Fruit fly (Drosophila melanogaster) whole organism, embryonic: ENCODE measurements around the gene Scox.
A peak's percentile ranks its signal among the peaks of the same experiment; 100 is the strongest.

ENCODE experiments used
- Abd-B ChIP-seq: fragments of 200-800 bp; sonication (Bioruptor generic); optimal IDR thresholded peaks from 2 replicates; lab custom pipeline; 2018; ENCODE audit warnings: missing biosample characterization, mild to moderate bottlenecking, missing genetic modification characterization, moderate library complexity
- B-H2 ChIP-seq: fragments of 200-800 bp; sonication (Bioruptor generic); optimal IDR thresholded peaks from 2 replicates; lab custom pipeline; 2018; ENCODE audit warnings: missing biosample characterization, mild to moderate bottlenecking, missing genetic modification characterization
- Bgb ChIP-seq: fragments of 200-800 bp; sonication (Bioruptor generic); IDR thresholded peaks from 2 replicates; pipeline ENCODE4 v1.3.6; 2022; ENCODE audit warnings: missing biosample characterization, missing genetic modification characterization; ENCODE audit not compliant: partially characterized antibody
- CG10959 ChIP-seq: fragments of 200-800 bp; sonication (Bioruptor generic); IDR thresholded peaks from 2 replicates; pipeline ENCODE4 v1.3.6; 2022; ENCODE audit warnings: missing biosample characterization, missing genetic modification characterization
- CG12155 ChIP-seq: fragments of 200-800 bp; sonication (Bioruptor generic); optimal IDR thresholded peaks from 3 replicates; lab custom pipeline; 2016; ENCODE audit warnings: missing biosample characterization, missing genetic modification characterization
- CG13296 ChIP-seq: fragments of 200-800 bp; sonication (Bioruptor generic); optimal IDR thresholded peaks from 3 replicates; lab custom pipeline; 2018; ENCODE audit warnings: missing biosample characterization, mild to moderate bottlenecking, missing genetic modification characterization
- CG13894 ChIP-seq: fragments of 200-800 bp; sonication (Bioruptor generic); optimal IDR thresholded peaks from 3 replicates; lab custom pipeline; 2018; ENCODE audit warnings: missing biosample characterization, mild to moderate bottlenecking, missing genetic modification characterization, moderate library complexity
- CG14014 ChIP-seq: fragments of 200-800 bp; sonication (Bioruptor generic); IDR thresholded peaks from 2 replicates; pipeline ENCODE4 v1.3.6; 2022; ENCODE audit warnings: missing biosample characterization, missing genetic modification characterization
- CG14050 ChIP-seq: fragments of 200-800 bp; sonication (Bioruptor generic); IDR thresholded peaks from 3 replicates; pipeline ENCODE4 v1.3.6; 2022; ENCODE audit warnings: missing biosample characterization, missing genetic modification characterization
- CG14667 ChIP-seq: fragments of 200-800 bp; sonication (Bioruptor generic); IDR thresholded peaks from 2 replicates; pipeline ENCODE4 v1.3.6; 2022; ENCODE audit warnings: missing biosample characterization, missing genetic modification characterization
- CG15601 ChIP-seq: fragments of 200-800 bp; sonication (Bioruptor generic); optimal IDR thresholded peaks from 3 replicates; lab custom pipeline; 2019; ENCODE audit warnings: missing biosample characterization, mild to moderate bottlenecking, missing genetic modification characterization, moderate library complexity
- CG2120 ChIP-seq: fragments of 200-800 bp; sonication (Bioruptor generic); optimal IDR thresholded peaks from 3 replicates; lab custom pipeline; 2016; ENCODE audit warnings: missing biosample characterization, missing genetic modification characterization
- CG31365 ChIP-seq: fragments of 200-800 bp; sonication (Bioruptor generic); optimal IDR thresholded peaks from 2 replicates; lab custom pipeline; 2018; ENCODE audit warnings: missing biosample characterization, mild to moderate bottlenecking, missing genetic modification characterization
- CG4707 ChIP-seq: fragments of 200-800 bp; sonication (Bioruptor generic); optimal IDR thresholded peaks from 2 replicates; lab custom pipeline; 2018; ENCODE audit warnings: missing biosample characterization, mild to moderate bottlenecking, missing genetic modification characterization, moderate library complexity
- CG6791 ChIP-seq: fragments of 200-800 bp; sonication (Bioruptor generic); IDR thresholded peaks from 3 replicates; pipeline ENCODE4 v1.3.6; 2022; ENCODE audit warnings: missing biosample characterization, missing genetic modification characterization; ENCODE audit not compliant: partially characterized antibody
- CG7987 ChIP-seq: fragments of 200-800 bp; sonication (Bioruptor generic); optimal IDR thresholded peaks from 2 replicates; lab custom pipeline; 2018; ENCODE audit warnings: missing biosample characterization, mild to moderate bottlenecking, missing genetic modification characterization, moderate library complexity
- CG8478 ChIP-seq: fragments of >200 bp; optimal IDR thresholded peaks from 2 replicates; lab custom pipeline; 2018
- Chrac-16 ChIP-seq: fragments of 200-800 bp; sonication (Bioruptor generic); optimal IDR thresholded peaks from 3 replicates; lab custom pipeline; 2016; ENCODE audit warnings: missing biosample characterization, missing genetic modification characterization
- Drgx ChIP-seq: fragments of 200-800 bp; sonication (Bioruptor generic); IDR thresholded peaks from 2 replicates; pipeline ENCODE4 v1.3.6; 2022; ENCODE audit warnings: missing biosample characterization, missing genetic modification characterization
- Eip74EF ChIP-seq, 2 experiments: fragments of 200-800 bp in 1 of 2; fragments of >200 bp in 1 of 2; sonication (Bioruptor generic) in 1 of 2; optimal IDR thresholded peaks; 2 replicates each; lab custom pipeline; 2017 to 2019; ENCODE audit warnings: missing biosample characterization in 2 of 2, missing genetic modification characterization in 2 of 2, mild to moderate bottlenecking in 1 of 2, moderate library complexity in 1 of 2
- Hr3 ChIP-seq: fragments of 200-800 bp; sonication (Bioruptor generic); optimal IDR thresholded peaks from 3 replicates; lab custom pipeline; 2016; ENCODE audit warnings: missing biosample characterization, missing genetic modification characterization
- Optix ChIP-seq: fragments of 200-800 bp; sonication (Bioruptor generic); IDR thresholded peaks from 3 replicates; pipeline ENCODE4 v1.3.6; 2022; ENCODE audit warnings: missing biosample characterization, missing genetic modification characterization
- Poxn ChIP-seq: fragments of 200-800 bp; sonication (Bioruptor generic); IDR thresholded peaks from 2 replicates; pipeline ENCODE4 v1.3.6; 2022; ENCODE audit warnings: missing biosample characterization, missing genetic modification characterization
- Side ChIP-seq: fragments of 200-800 bp; sonication (Bioruptor generic); optimal IDR thresholded peaks from 2 replicates; lab custom pipeline; 2016; ENCODE audit warnings: missing biosample characterization, missing genetic modification characterization
- Ssrp ChIP-seq: fragments of 200-800 bp; sonication (Bioruptor generic); optimal IDR thresholded peaks from 2 replicates; lab custom pipeline; 2018; ENCODE audit warnings: missing biosample characterization, mild to moderate bottlenecking, missing genetic modification characterization, moderate library complexity
- TFAM ChIP-seq: fragments of 200-800 bp; sonication (Bioruptor generic); optimal IDR thresholded peaks from 2 replicates; lab custom pipeline; 2017; ENCODE audit warnings: missing biosample characterization, missing genetic modification characterization, inconsistent platforms
- Usf ChIP-seq: fragments of 200-800 bp; sonication (Bioruptor generic); optimal IDR thresholded peaks from 2 replicates; lab custom pipeline; 2017; ENCODE audit warnings: missing genotype, missing biosample characterization, missing genetic modification characterization
- ara ChIP-seq: fragments of 200-800 bp; sonication (Bioruptor generic); IDR thresholded peaks from 2 replicates; pipeline ENCODE4 v1.3.6; 2022; ENCODE audit warnings: missing biosample characterization, missing genetic modification characterization
- chinmo ChIP-seq: fragments of 200-800 bp; sonication (Bioruptor generic); IDR thresholded peaks from 4 replicates; pipeline ENCODE4 v1.3.6; 2022; ENCODE audit warnings: missing biosample characterization, missing genetic modification characterization; ENCODE audit not compliant: partially characterized antibody
- croc ChIP-seq: fragments of 200-800 bp; sonication (Bioruptor generic); conservative IDR thresholded peaks from 3 replicates; pipeline ENCODE4 v1.3.6; 2022; ENCODE audit warnings: missing biosample characterization, missing genetic modification characterization
- dimm ChIP-seq: fragments of 200-800 bp; sonication (Bioruptor generic); IDR thresholded peaks from 2 replicates; pipeline ENCODE4 v1.3.6; 2022; ENCODE audit warnings: missing biosample characterization, missing genetic modification characterization
- eve ChIP-seq, 2 experiments: fragments of >200 bp; optimal IDR thresholded peaks; 2 replicates each; lab custom pipeline; 2017; ENCODE audit warnings: missing biosample characterization in 2 of 2, missing genetic modification characterization in 2 of 2
- eyg ChIP-seq: fragments of 200-800 bp; sonication (Bioruptor generic); optimal IDR thresholded peaks from 3 replicates; lab custom pipeline; 2016; ENCODE audit warnings: missing biosample characterization, missing genetic modification characterization
- fru ChIP-seq: fragments of >200 bp; optimal IDR thresholded peaks from 2 replicates; lab custom pipeline; 2017
- hbn ChIP-seq: fragments of 200-800 bp; sonication (Bioruptor generic); IDR thresholded peaks from 2 replicates; pipeline ENCODE4 v1.3.6; 2022; ENCODE audit warnings: missing biosample characterization, missing genetic modification characterization; ENCODE audit not compliant: partially characterized antibody
- insv ChIP-seq, 2 experiments: fragments of 200-800 bp; sonication (Bioruptor generic); optimal IDR thresholded peaks; 3 replicates each; lab custom pipeline; 2016 to 2018; ENCODE audit warnings: missing biosample characterization in 2 of 2, missing genetic modification characterization in 2 of 2
- jumu ChIP-seq: fragments of 200-800 bp; sonication (Bioruptor generic); optimal IDR thresholded peaks from 3 replicates; lab custom pipeline; 2016; ENCODE audit warnings: missing biosample characterization, missing genetic modification characterization
- kay ChIP-seq: fragments of 200-800 bp; sonication (Bioruptor generic); optimal IDR thresholded peaks from 2 replicates; lab custom pipeline; 2016; ENCODE audit warnings: missing biosample characterization, missing genetic modification characterization
- lab ChIP-seq: fragments of 200-800 bp; sonication (Bioruptor generic); optimal IDR thresholded peaks from 3 replicates; lab custom pipeline; 2017; ENCODE audit warnings: missing biosample characterization, missing genetic modification characterization, mild to moderate bottlenecking, moderate library complexity, missing genetic modification reagents
- mld ChIP-seq: fragments of 200-800 bp; sonication (Bioruptor generic); IDR thresholded peaks from 3 replicates; pipeline ENCODE4 v1.3.6; 2022; ENCODE audit warnings: missing biosample characterization, missing genetic modification characterization; ENCODE audit not compliant: partially characterized antibody
- nom ChIP-seq: fragments of 200-800 bp; sonication (Bioruptor generic); optimal IDR thresholded peaks from 2 replicates; lab custom pipeline; 2017; ENCODE audit warnings: missing biosample characterization, missing genetic modification characterization, mild to moderate bottlenecking, moderate library complexity, missing genetic modification reagents
- org-1 ChIP-seq: fragments of 200-800 bp; sonication (Bioruptor generic); optimal IDR thresholded peaks from 2 replicates; lab custom pipeline; 2017; ENCODE audit warnings: missing biosample characterization, missing genetic modification characterization
- peb ChIP-seq: fragments of 200-800 bp; sonication (Bioruptor generic); IDR thresholded peaks from 2 replicates; pipeline ENCODE4 v1.3.6; 2022; ENCODE audit warnings: missing biosample characterization, missing genetic modification characterization
- prd ChIP-seq, 3 experiments: fragments of >200 bp in 2 of 3; fragments of 200-800 bp in 1 of 3; sonication (Bioruptor generic) in 1 of 3; optimal IDR thresholded peaks in 2 of 3; IDR thresholded peaks in 1 of 3; 2 replicates in 2 of 3; 3 replicates in 1 of 3; pipeline versions ENCODE4 v1.3.6 to Lab custom; 2017 to 2022; ENCODE audit warnings: missing biosample characterization in 1 of 3, missing genetic modification characterization in 1 of 3
- row ChIP-seq: fragments of 200-800 bp; sonication (Bioruptor generic); IDR thresholded peaks from 3 replicates; pipeline ENCODE4 v1.3.6; 2022; ENCODE audit warnings: missing biosample characterization, missing genetic modification characterization
- slbo ChIP-seq: fragments of 200-800 bp; sonication (Bioruptor generic); IDR thresholded peaks from 2 replicates; pipeline ENCODE4 v1.3.6; 2022; ENCODE audit warnings: missing biosample characterization, missing genetic modification characterization
- stc ChIP-seq: fragments of 200-800 bp; sonication (Bioruptor generic); IDR thresholded peaks from 2 replicates; pipeline ENCODE4 v1.3.6; 2022; ENCODE audit warnings: missing biosample characterization, missing genetic modification characterization
- ttk ChIP-seq: fragments of 200-800 bp; sonication (Bioruptor generic); IDR thresholded peaks from 2 replicates; pipeline ENCODE4 v2.1.2; 2022; ENCODE audit warnings: missing biosample characterization, missing genetic modification characterization
- zfh1 ChIP-seq: fragments of 200-800 bp; sonication (Bioruptor generic); IDR thresholded peaks from 3 replicates; pipeline ENCODE4 v1.3.6; 2022; ENCODE audit warnings: missing biosample characterization, missing genetic modification characterization

Gene Scox

dm6 chr2L:4981278-4981966 lies 12.7 kb upstream of the Scox start, which contains the start of the genes CG8892 and CG34126 (continued):
- TF ChIP-seq CG31365 (tag; lab: Kevin White, UChicago) (peak; percentile 66), insv (GFP tag; optimal IDR thresholded peaks at IDR 0.05; lab: Kevin White, UChicago) (peak in 1 of 2 experiments; percentile 91), jumu (GFP tag; lab: Kevin White, UChicago) (peak; percentile 98), Side (GFP tag; lab: Kevin White, UChicago) (peak; percentile 93), CG14050 (GFP tag; lab: Robert Waterston, UW) (peak; percentile 89), CG13296 (GFP tag; lab: Kevin White, UChicago) (peak; percentile 96), Drgx (GFP tag; lab: Robert Waterston, UW) (peak; percentile 91), Usf (peak; percentile 98), Hr3 (GFP tag; lab: Kevin White, UChicago) (peak; percentile 99), CG8478 (no peak), stc (GFP tag; lab: Robert Waterston, UW) (peak; percentile 88), eyg (GFP tag; lab: Kevin White, UChicago) (peak; percentile 92), CG15601 (peak; percentile 94), TFAM (peak; percentile 89), dimm (GFP tag; lab: Robert Waterston, UW) (peak; percentile 82), peb (GFP tag; lab: Robert Waterston, UW) (peak; percentile 93), Bgb (GFP tag; lab: Robert Waterston, UW) (peak; percentile 45; the same call in 1 of the 2 replicates), fru (lab: Kevin White, UChicago) (no peak), zfh1 (GFP tag; lab: Robert Waterston, UW) (peak; percentile 96), croc (GFP tag; lab: Robert Waterston, UW) (peak; percentile 98), Eip74EF (GFP tag; optimal IDR thresholded peaks at IDR 0.05; lab: Kevin White, UChicago) (peak in 1 of 2 experiments; percentile 85), Optix (peak; percentile 92), Poxn (peak; percentile 86), CG6791 (GFP tag; lab: Robert Waterston, UW) (0 out of 3 replicates have a peak, but pooled peaks have one; percentile 19), nom (GFP tag; lab: Kevin White, UChicago) (peak; percentile 88), row (GFP tag; lab: Robert Waterston, UW) (peak; percentile 98), CG12155 (peak; percentile 97), prd (optimal IDR thresholded peaks at IDR 0.05; lab: Kevin White, UChicago) (no peak), prd (GFP tag; IDR thresholded peaks at IDR 0.05; lab: Robert Waterston, UW) (peak; percentile 98), chinmo (GFP tag; lab: Robert Waterston, UW) (peak; percentile 87; the same call in 2 of the 4 replicates), CG14667 (GFP tag; lab: Robert Waterston, UW) (peak; percentile 95), Abd-B (GFP tag; lab: Kevin White, UChicago) (peak; percentile 99), B-H2 (GFP tag; lab: Kevin White, UChicago) (peak; percentile 96), slbo (GFP tag; lab: Robert Waterston, UW) (peak; percentile 98), Ssrp (tag; lab: Kevin White, UChicago) (peak; percentile 97), CG14014 (peak; percentile 95), CG10959 (GFP tag; lab: Robert Waterston, UW) (peak; percentile 93), org-1 (GFP tag; lab: Kevin White, UChicago) (peak; percentile 96), CG2120 (GFP tag; lab: Kevin White, UChicago) (peak; percentile 99), ara (peak; percentile 94), hbn (no peak), eve (GFP tag; optimal IDR thresholded peaks at IDR 0.05; lab: Kevin White, UChicago) (peak in 1 of 2 experiments; percentile 84), CG7987 (GFP tag; lab: Kevin White, UChicago) (peak; percentile 92), kay (GFP tag; lab: Kevin White, UChicago) (peak; percentile 96), mld (GFP tag; lab: Robert Waterston, UW) (no peak), CG4707 (GFP tag; lab: Kevin White, UChicago) (peak; percentile 80), CG13894 (tag; lab: Kevin White, UChicago) (peak; percentile 94), Chrac-16 (GFP tag; lab: Kevin White, UChicago) (peak; percentile 99), lab (GFP tag; lab: Kevin White, UChicago) (peak; percentile 98), ttk (GFP tag; lab: Robert Waterston, UW) (peak; percentile 93)
